Worm (Caenorhabditis elegans) whole organism, midembryonic: Measurements from ENCODE around the gene C06E4.6.

Source experiments
- cog-1 ChIP-seq: sonication (generic microtip); optimal IDR thresholded peaks from 2 replicates; lab custom pipeline; 2016; ENCODE audit warnings: missing genetic modification characterization, missing compliant biosample characterization
- tab-1 ChIP-seq: fragments of 200-800 bp; sonication (Bioruptor generic); IDR thresholded peaks from 2 replicates; pipeline ENCODE4 v1.3.6; 2022; ENCODE audit warnings: missing genetic modification characterization, missing compliant biosample characterization

- TF ChIP-seq tab-1 (no peak), cog-1 (tag; lab: Kevin White, UChicago) (no peak)
These were observed 11.6 kb downstream of the C06E4.6 start, which contains the start of gene col-114 for ce11 chrIV:7246553-7246952.
